Worm (Caenorhabditis elegans) whole organism, mixed stage, embryonic: ENCODE data around the gene W03F9.4.

Source experiments
- elt-3 ChIP-seq: fragments of 150-350 bp; optimal IDR thresholded peaks from 2 replicates; lab custom pipeline; 2014; ENCODE audit warnings: missing biosample characterization, missing genetic modification characterization
- nhr-28 ChIP-seq: fragments of 150-350 bp; optimal IDR thresholded peaks from 2 replicates; lab custom pipeline; 2014; ENCODE audit warnings: missing biosample characterization, missing genetic modification characterization
- nhr-76 ChIP-seq: sonication (generic microtip); optimal IDR thresholded peaks from 2 replicates; lab custom pipeline; 2017; ENCODE audit warnings: missing biosample characterization, missing genetic modification characterization
- unc-62 ChIP-seq: fragments of 150-350 bp; optimal IDR thresholded peaks from 2 replicates; lab custom pipeline; 2014; ENCODE audit warnings: missing biosample characterization, missing genetic modification reagents, missing genetic modification characterization
- ztf-11 ChIP-seq: fragments of 150-350 bp; optimal IDR thresholded peaks from 2 replicates; lab custom pipeline; 2014; ENCODE audit warnings: missing biosample characterization, missing genetic modification characterization

ce11 chrV:103977-104376 lies 47.2 kb downstream of the W03F9.4 start, which contains the start of gene rps-27:
- TF ChIP-seq ztf-11 (tag; lab: Kevin White, UChicago) = no peak
- no peak for TF ChIP-seq nhr-76 (tag; lab: Kevin White, UChicago)
- no peak for TF ChIP-seq nhr-28 (tag; lab: Kevin White, UChicago)
- no peak for TF ChIP-seq elt-3
- no peak for TF ChIP-seq unc-62 (GFP tag; lab: Kevin White, UChicago)
